Fruit fly (Drosophila melanogaster) whole organism, embryonic: ENCODE measurements around the gene Alg9.

Experiments
- Adf1 ChIP-seq: fragments of 200-800 bp; sonication (Bioruptor generic); IDR thresholded peaks from 2 replicates; pipeline ENCODE4 v1.3.6; 2022; ENCODE audit warnings: missing biosample characterization, missing genetic modification characterization
- Atf6 ChIP-seq: fragments of 200-800 bp; sonication (Bioruptor generic); IDR thresholded peaks from 2 replicates; pipeline ENCODE4 v1.3.6; 2022; ENCODE audit warnings: missing biosample characterization, missing genetic modification characterization
- Awh ChIP-seq: fragments of 200-800 bp; sonication (Bioruptor generic); IDR thresholded peaks from 2 replicates; pipeline ENCODE4, ENCODE4 v1.3.6; 2022; ENCODE audit warnings: missing biosample characterization, missing genetic modification characterization
- Blimp-1 ChIP-seq: fragments of 200-800 bp; sonication (Bioruptor generic); optimal IDR thresholded peaks from 3 replicates; lab custom pipeline; 2018; ENCODE audit warnings: missing biosample characterization, missing genetic modification characterization, mild to moderate bottlenecking, moderate library complexity, missing genetic modification reagents
- BtbVII ChIP-seq: fragments of 200-800 bp; sonication (Bioruptor generic); optimal IDR thresholded peaks from 3 replicates; lab custom pipeline; 2017; ENCODE audit warnings: missing biosample characterization, mild to moderate bottlenecking, missing genetic modification characterization
- CG10431 ChIP-seq: fragments of 200-800 bp; sonication (Bioruptor generic); optimal IDR thresholded peaks from 3 replicates; lab custom pipeline; 2018; ENCODE audit warnings: missing biosample characterization, mild to moderate bottlenecking, missing genetic modification characterization
- CG12071 ChIP-seq: fragments of 200-800 bp; sonication (Bioruptor generic); optimal IDR thresholded peaks from 3 replicates; lab custom pipeline; 2018; ENCODE audit warnings: missing biosample characterization, mild to moderate bottlenecking, missing genetic modification characterization
- CG1529 ChIP-seq: fragments of 200-800 bp; sonication (Bioruptor generic); optimal IDR thresholded peaks from 3 replicates; lab custom pipeline; 2018; ENCODE audit warnings: missing biosample characterization, missing genetic modification characterization
- CG1602 ChIP-seq: fragments of 200-800 bp; sonication (Bioruptor generic); optimal IDR thresholded peaks from 3 replicates; lab custom pipeline; 2016; ENCODE audit warnings: missing biosample characterization, missing genetic modification characterization
- CG17385 ChIP-seq: fragments of 200-800 bp; sonication (Bioruptor generic); optimal IDR thresholded peaks from 3 replicates; lab custom pipeline; 2018; ENCODE audit warnings: missing biosample characterization, mild to moderate bottlenecking, missing genetic modification characterization
- CG17802 ChIP-seq: fragments of 200-800 bp; sonication (Bioruptor generic); optimal IDR thresholded peaks from 2 replicates; lab custom pipeline; 2018; ENCODE audit warnings: missing biosample characterization, mild to moderate bottlenecking, missing genetic modification characterization, moderate library complexity
- CG17829 ChIP-seq: fragments of 200-800 bp; optimal IDR thresholded peaks from 2 replicates; lab custom pipeline; 2019; ENCODE audit warnings: missing biosample characterization, mild to moderate bottlenecking, missing genetic modification characterization, moderate library complexity
- CG2889 ChIP-seq: fragments of 200-800 bp; sonication (Bioruptor generic); IDR thresholded peaks from 3 replicates; pipeline ENCODE4 v1.3.6; 2022; ENCODE audit warnings: missing biosample characterization, missing genetic modification characterization
- CG34376 ChIP-seq: fragments of 200-800 bp; sonication (Bioruptor generic); optimal IDR thresholded peaks from 2 replicates; lab custom pipeline; 2018; ENCODE audit warnings: missing biosample characterization, mild to moderate bottlenecking, missing genetic modification characterization
- CG34422 ChIP-seq: fragments of 200-800 bp; sonication (Bioruptor generic); IDR thresholded peaks from 3 replicates; pipeline ENCODE4 v1.3.6; 2022; ENCODE audit warnings: missing biosample characterization, missing genetic modification characterization
- CG3847 ChIP-seq: fragments of 200-800 bp; sonication (Bioruptor generic); IDR thresholded peaks from 2 replicates; pipeline ENCODE4 v1.3.6; 2022; ENCODE audit warnings: missing biosample characterization, missing genetic modification characterization
- CG6689 ChIP-seq: fragments of 200-800 bp; sonication (Bioruptor generic); IDR thresholded peaks from 2 replicates; pipeline ENCODE4 v1.3.6; 2022; ENCODE audit warnings: missing biosample characterization, missing genetic modification characterization
- CG7372 ChIP-seq: fragments of 200-800 bp; sonication (Bioruptor generic); IDR thresholded peaks from 2 replicates; pipeline ENCODE4 v1.3.6; 2022; ENCODE audit warnings: missing biosample characterization, missing genetic modification characterization
- CG7987 ChIP-seq: fragments of 200-800 bp; sonication (Bioruptor generic); optimal IDR thresholded peaks from 2 replicates; lab custom pipeline; 2018; ENCODE audit warnings: missing biosample characterization, mild to moderate bottlenecking, missing genetic modification characterization, moderate library complexity
- CG8388 ChIP-seq: fragments of 200-800 bp; sonication (Bioruptor generic); optimal IDR thresholded peaks from 2 replicates; lab custom pipeline; 2019; ENCODE audit warnings: missing biosample characterization, mild to moderate bottlenecking, missing genetic modification characterization, moderate library complexity
- CG9876 ChIP-seq: fragments of 200-800 bp; sonication (Bioruptor generic); optimal IDR thresholded peaks from 2 replicates; lab custom pipeline; 2016; ENCODE audit warnings: missing biosample characterization, missing genetic modification characterization
- Dip3 ChIP-seq: fragments of 200-800 bp; sonication (Bioruptor generic); optimal IDR thresholded peaks from 3 replicates; lab custom pipeline; 2016; ENCODE audit warnings: missing biosample characterization, missing genetic modification characterization
- Ets65A ChIP-seq: fragments of 200-800 bp; sonication (Bioruptor generic); peaks from one replicate; lab custom pipeline; 2016; ENCODE audit warnings: missing biosample characterization, missing genetic modification characterization
- Fer2 ChIP-seq: fragments of 200-800 bp; sonication (Bioruptor generic); optimal IDR thresholded peaks from 2 replicates; lab custom pipeline; 2018; ENCODE audit warnings: missing biosample characterization, mild to moderate bottlenecking, missing genetic modification characterization, moderate library complexity
- Fer3 ChIP-seq: fragments of 200-800 bp; sonication (Bioruptor generic); optimal IDR thresholded peaks from 2 replicates; lab custom pipeline; 2018; ENCODE audit warnings: missing biosample characterization, mild to moderate bottlenecking, missing genetic modification characterization, moderate library complexity
- GATAe ChIP-seq: fragments of 200-800 bp; sonication (Bioruptor generic); conservative IDR thresholded peaks from 2 replicates; pipeline ENCODE4 v1.3.6; 2022; ENCODE audit warnings: missing biosample characterization, missing genetic modification characterization
- HmgZ ChIP-seq: fragments of 200-800 bp; sonication (Bioruptor generic); optimal IDR thresholded peaks from 2 replicates; lab custom pipeline; 2018; ENCODE audit warnings: missing biosample characterization, mild to moderate bottlenecking, missing genetic modification characterization
- Hsf ChIP-seq: fragments of 200-800 bp; sonication (Bioruptor generic); optimal IDR thresholded peaks from 3 replicates; lab custom pipeline; 2016; ENCODE audit warnings: missing biosample characterization, missing genetic modification characterization
- Jarid2 ChIP-seq: fragments of 200-800 bp; sonication (Bioruptor generic); optimal IDR thresholded peaks from 3 replicates; lab custom pipeline; 2017; ENCODE audit warnings: mild to moderate bottlenecking, missing biosample characterization, missing genetic modification reagents, missing genetic modification characterization
- Taf1 ChIP-seq: fragments of 200-800 bp; sonication (Bioruptor generic); IDR thresholded peaks from 2 replicates; pipeline ENCODE4 v1.3.6; 2022; ENCODE audit warnings: missing biosample characterization, missing genetic modification characterization
- Usf ChIP-seq: fragments of 200-800 bp; sonication (Bioruptor generic); optimal IDR thresholded peaks from 2 replicates; lab custom pipeline; 2017; ENCODE audit warnings: missing genotype, missing biosample characterization, missing genetic modification characterization
- chm ChIP-seq: fragments of 200-800 bp; sonication (Bioruptor generic); IDR thresholded peaks from 2 replicates; pipeline ENCODE4 v1.3.6; 2022; ENCODE audit warnings: missing biosample characterization, missing genetic modification characterization
- corto ChIP-seq: fragments of 200-800 bp; sonication (Bioruptor generic); optimal IDR thresholded peaks from 2 replicates; lab custom pipeline; 2016; ENCODE audit warnings: missing biosample characterization, mild to moderate bottlenecking, missing genetic modification characterization, moderate library complexity
- dan ChIP-seq: fragments of 200-800 bp; sonication (Bioruptor generic); IDR thresholded peaks from 2 replicates; pipeline ENCODE4 v1.3.6; 2022; ENCODE audit warnings: missing biosample characterization, missing genetic modification characterization
- dmrt99B ChIP-seq: fragments of 200-800 bp; sonication (Bioruptor generic); optimal IDR thresholded peaks from 2 replicates; lab custom pipeline; 2018; ENCODE audit warnings: missing biosample characterization, mild to moderate bottlenecking, missing genetic modification characterization, moderate library complexity
- esg ChIP-seq: fragments of 200-800 bp; sonication (Bioruptor generic); conservative IDR thresholded peaks from 2 replicates; pipeline ENCODE4 v1.3.6; 2022; ENCODE audit warnings: missing biosample characterization, missing genetic modification characterization
- gem ChIP-seq: fragments of 200-800 bp; sonication (Bioruptor generic); optimal IDR thresholded peaks from 2 replicates; lab custom pipeline; 2019; ENCODE audit warnings: missing biosample characterization, mild to moderate bottlenecking, missing genetic modification characterization, moderate library complexity
- hth ChIP-seq: fragments of >200 bp; optimal IDR thresholded peaks from 2 replicates; lab custom pipeline; 2017; ENCODE audit warnings: inconsistent platforms
- kni ChIP-seq: fragments of 200-800 bp; sonication (Bioruptor generic); optimal IDR thresholded peaks from 3 replicates; lab custom pipeline; 2017; ENCODE audit warnings: mild to moderate bottlenecking, missing biosample characterization, missing genetic modification reagents, missing genetic modification characterization
- knrl ChIP-seq: fragments of 200-800 bp; sonication (Bioruptor generic); IDR thresholded peaks from 3 replicates; pipeline ENCODE4 v1.3.6; 2022; ENCODE audit warnings: missing biosample characterization, missing genetic modification characterization; ENCODE audit not compliant: partially characterized antibody
- lov ChIP-seq, 2 experiments: fragments of 200-800 bp in 1 of 2; fragments of >200 bp in 1 of 2; sonication (Bioruptor generic) in 1 of 2; IDR thresholded peaks in 1 of 2; optimal IDR thresholded peaks in 1 of 2; 2 replicates in 1 of 2; 3 replicates in 1 of 2; pipeline versions ENCODE4 v1.3.6 to Lab custom; 2017 to 2022; ENCODE audit warnings: missing biosample characterization in 1 of 2, missing genetic modification characterization in 1 of 2
- maf-S ChIP-seq: fragments of 200-800 bp; sonication (Bioruptor generic); optimal IDR thresholded peaks from 2 replicates; lab custom pipeline; 2016; ENCODE audit warnings: missing biosample characterization, missing genetic modification characterization
- mld ChIP-seq: fragments of 200-800 bp; sonication (Bioruptor generic); IDR thresholded peaks from 3 replicates; pipeline ENCODE4 v1.3.6; 2022; ENCODE audit warnings: missing biosample characterization, missing genetic modification characterization; ENCODE audit not compliant: partially characterized antibody
- shn ChIP-seq: fragments of 200-800 bp; sonication (Bioruptor generic); optimal IDR thresholded peaks from 3 replicates; lab custom pipeline; 2016; ENCODE audit warnings: missing biosample characterization, missing genetic modification characterization
- slp2 ChIP-seq: fragments of 200-800 bp; sonication (Bioruptor generic); optimal IDR thresholded peaks from 2 replicates; lab custom pipeline; 2016; ENCODE audit warnings: missing biosample characterization, missing genetic modification characterization
- sob ChIP-seq: fragments of 200-800 bp; sonication (Bioruptor generic); IDR thresholded peaks from 2 replicates; pipeline ENCODE4 v1.3.6; 2022; ENCODE audit warnings: missing biosample characterization, missing genetic modification characterization
- tgo ChIP-seq: fragments of 200-800 bp; sonication (Bioruptor generic); IDR thresholded peaks from 3 replicates; pipeline ENCODE4 v1.3.6; 2022; ENCODE audit warnings: missing biosample characterization, missing genetic modification characterization
- toy ChIP-seq: fragments of 200-800 bp; sonication (Bioruptor generic); IDR thresholded peaks from 2 replicates; pipeline ENCODE4 v1.3.6; 2022; ENCODE audit warnings: missing biosample characterization, missing genetic modification characterization
- vnd ChIP-seq: fragments of 200-800 bp; sonication (Bioruptor generic); IDR thresholded peaks from 3 replicates; pipeline ENCODE4 v1.3.6; 2022; ENCODE audit warnings: missing biosample characterization, missing genetic modification characterization; ENCODE audit not compliant: partially characterized antibody
- vvl ChIP-seq: fragments of 200-800 bp; sonication (Bioruptor generic); IDR thresholded peaks from 2 replicates; pipeline ENCODE4 v1.3.6; 2022; ENCODE audit warnings: missing biosample characterization, missing genetic modification characterization

The Alg9 gene

dm6 chr3R:25247379-25247869 lies 26.0 kb downstream of the Alg9 start, which contains the start of the genes RpS27 and Nup37 (continued):
- TF ChIP-seq sob (GFP tag; lab: Robert Waterston, UW) (peak; percentile 99), Dip3 (GFP tag; lab: Kevin White, UChicago) (peak; percentile 98), CG6689 (GFP tag; lab: Robert Waterston, UW) (peak; percentile 91), kni (peak; percentile 100), CG3847 (GFP tag; lab: Robert Waterston, UW) (peak; percentile 98), dan (no peak; the same call in 1 of the 2 replicates), Jarid2 (peak; percentile 94), maf-S (GFP tag; lab: Kevin White, UChicago) (peak; percentile 98), vvl (GFP tag; lab: Robert Waterston, UW) (peak; percentile 98), CG17829 (tag; lab: Kevin White, UChicago) (peak; percentile 94), slp2 (GFP tag; lab: Kevin White, UChicago) (peak; percentile 99), toy (GFP tag; lab: Robert Waterston, UW) (peak; percentile 95), CG17385 (GFP tag; lab: Kevin White, UChicago) (peak; percentile 97), mld (GFP tag; lab: Robert Waterston, UW) (no peak), Atf6 (GFP tag; lab: Robert Waterston, UW) (peak; percentile 93), gem (peak; percentile 91), vnd (GFP tag; lab: Robert Waterston, UW) (no peak), CG9876 (GFP tag; lab: Kevin White, UChicago) (peak; percentile 99), HmgZ (tag; lab: Kevin White, UChicago) (peak; percentile 99), CG34422 (GFP tag; lab: Robert Waterston, UW) (peak; percentile 97), CG1529 (GFP tag; lab: Kevin White, UChicago) (peak; percentile 96), hth (lab: Kevin White, UChicago) (no peak), dmrt99B (tag; lab: Kevin White, UChicago) (peak; percentile 91), Fer2 (tag; lab: Kevin White, UChicago) (peak; percentile 98), CG12071 (GFP tag; lab: Kevin White, UChicago) (peak; percentile 99), Ets65A (GFP tag; lab: Kevin White, UChicago) (peak; percentile 100), Awh (peak; percentile 98), CG10431 (GFP tag; lab: Kevin White, UChicago) (peak; percentile 98), Blimp-1 (GFP tag; lab: Kevin White, UChicago) (peak; percentile 86), Fer3 (tag; lab: Kevin White, UChicago) (peak; percentile 98), Hsf (GFP tag; lab: Kevin White, UChicago) (peak; percentile 98), CG17802 (peak; percentile 94), Usf (peak; percentile 97), Taf1 (peak; percentile 81; the same call in 1 of the 2 replicates), lov (optimal IDR thresholded peaks at IDR 0.05; lab: Kevin White, UChicago) (no peak), lov (GFP tag; IDR thresholded peaks at IDR 0.05; lab: Robert Waterston, UW) (peak; percentile 99), shn (GFP tag; lab: Kevin White, UChicago) (peak; percentile 99), tgo (GFP tag; lab: Robert Waterston, UW) (peak; percentile 95), corto (GFP tag; lab: Kevin White, UChicago) (peak; percentile 71), BtbVII (peak; percentile 99), Adf1 (GFP tag; lab: Robert Waterston, UW) (peak; percentile 79), CG8388 (GFP tag; lab: Kevin White, UChicago) (peak; percentile 89), chm (GFP tag; lab: Robert Waterston, UW) (peak; percentile 99), CG34376 (GFP tag; lab: Kevin White, UChicago) (peak; percentile 100), CG2889 (GFP tag; lab: Robert Waterston, UW) (peak; percentile 94), GATAe (GFP tag; lab: Robert Waterston, UW) (peak; percentile 87), CG7987 (peak; percentile 100), CG7372 (GFP tag; lab: Robert Waterston, UW) (peak; percentile 94), knrl (GFP tag; lab: Robert Waterston, UW) (0 out of 3 replicates have a peak, but pooled peaks have one; percentile 44), esg (GFP tag; lab: Robert Waterston, UW) (peak; percentile 84), CG1602 (GFP tag; lab: Kevin White, UChicago) (peak; percentile 95)
